Fruit fly (Drosophila melanogaster) whole organism, embryonic: ENCODE results near the gene GIIIspla2.

Experiments used
- Ada2b ChIP-seq: fragments of 200-800 bp; sonication (Bioruptor generic); IDR thresholded peaks from 2 replicates; pipeline ENCODE4 v1.3.6; 2022; ENCODE audit warnings: missing biosample characterization, missing genetic modification characterization
- CG10959 ChIP-seq: fragments of 200-800 bp; sonication (Bioruptor generic); IDR thresholded peaks from 2 replicates; pipeline ENCODE4 v1.3.6; 2022; ENCODE audit warnings: missing biosample characterization, missing genetic modification characterization
- CG11560 ChIP-seq: fragments of 200-800 bp; sonication (Bioruptor generic); IDR thresholded peaks from 3 replicates; pipeline ENCODE4 v1.3.6; 2022; ENCODE audit warnings: missing biosample characterization, missing genetic modification characterization
- CG12104 ChIP-seq: fragments of 200-800 bp; sonication (Bioruptor generic); optimal IDR thresholded peaks from 3 replicates; lab custom pipeline; 2016; ENCODE audit warnings: missing biosample characterization, missing genetic modification characterization
- CG12219 ChIP-seq: fragments of 200-800 bp; sonication (Bioruptor generic); optimal IDR thresholded peaks from 3 replicates; lab custom pipeline; 2018; ENCODE audit warnings: missing biosample characterization, mild to moderate bottlenecking, missing genetic modification characterization
- CG12744 ChIP-seq: fragments of 200-800 bp; sonication (Bioruptor generic); optimal IDR thresholded peaks from 2 replicates; lab custom pipeline; 2016; ENCODE audit warnings: missing biosample characterization, missing genetic modification characterization
- CG13287 ChIP-seq: fragments of 200-800 bp; sonication (Bioruptor generic); IDR thresholded peaks from 2 replicates; pipeline ENCODE4 v1.3.6; 2022; ENCODE audit warnings: missing biosample characterization, missing genetic modification characterization; ENCODE audit not compliant: partially characterized antibody
- CG13624 ChIP-seq: fragments of 200-800 bp; sonication (Bioruptor generic); optimal IDR thresholded peaks from 2 replicates; lab custom pipeline; 2016; ENCODE audit warnings: missing biosample characterization, missing genetic modification characterization
- CG14667 ChIP-seq: fragments of 200-800 bp; sonication (Bioruptor generic); IDR thresholded peaks from 2 replicates; pipeline ENCODE4 v1.3.6; 2022; ENCODE audit warnings: missing biosample characterization, missing genetic modification characterization
- CG17328 ChIP-seq: fragments of 200-800 bp; sonication (Bioruptor generic); IDR thresholded peaks from 2 replicates; pipeline ENCODE4 v1.3.6; 2022; ENCODE audit warnings: missing biosample characterization, missing genetic modification characterization
- CG17829 ChIP-seq: fragments of 200-800 bp; optimal IDR thresholded peaks from 2 replicates; lab custom pipeline; 2019; ENCODE audit warnings: missing biosample characterization, mild to moderate bottlenecking, missing genetic modification characterization, moderate library complexity
- CG18476 ChIP-seq: fragments of 200-800 bp; sonication (Bioruptor generic); optimal IDR thresholded peaks from 2 replicates; lab custom pipeline; 2016; ENCODE audit warnings: missing biosample characterization, mild to moderate bottlenecking, missing genetic modification characterization
- CG18599 ChIP-seq: fragments of 200-800 bp; sonication (Bioruptor generic); optimal IDR thresholded peaks from 3 replicates; lab custom pipeline; 2017; ENCODE audit warnings: missing biosample characterization, missing genetic modification characterization, mild to moderate bottlenecking, moderate library complexity, missing genetic modification reagents
- CG2202 ChIP-seq: fragments of 200-800 bp; sonication (Bioruptor generic); optimal IDR thresholded peaks from 2 replicates; lab custom pipeline; 2018; ENCODE audit warnings: missing biosample characterization, mild to moderate bottlenecking, missing genetic modification characterization
- CG30431 ChIP-seq: fragments of 200-800 bp; sonication (Bioruptor generic); optimal IDR thresholded peaks from 2 replicates; lab custom pipeline; 2017; ENCODE audit warnings: missing biosample characterization, missing genetic modification characterization
- CG34376 ChIP-seq: fragments of 200-800 bp; sonication (Bioruptor generic); optimal IDR thresholded peaks from 2 replicates; lab custom pipeline; 2018; ENCODE audit warnings: missing biosample characterization, mild to moderate bottlenecking, missing genetic modification characterization
- CG34422 ChIP-seq: fragments of 200-800 bp; sonication (Bioruptor generic); IDR thresholded peaks from 3 replicates; pipeline ENCODE4 v1.3.6; 2022; ENCODE audit warnings: missing biosample characterization, missing genetic modification characterization
- CG3726 ChIP-seq: fragments of 200-800 bp; sonication (Bioruptor generic); IDR thresholded peaks from 3 replicates; pipeline ENCODE4, ENCODE4 v1.3.6; 2022; ENCODE audit warnings: missing biosample characterization, missing genetic modification characterization
- CG5245 ChIP-seq: fragments of 200-800 bp; sonication (Bioruptor generic); optimal IDR thresholded peaks from 3 replicates; lab custom pipeline; 2016; ENCODE audit warnings: missing biosample characterization, missing genetic modification characterization
- CG6175 ChIP-seq: fragments of 200-800 bp; sonication (Bioruptor generic); IDR thresholded peaks from 3 replicates; pipeline ENCODE4 v1.3.6; 2022; ENCODE audit warnings: missing biosample characterization, missing genetic modification characterization
- CG7556 ChIP-seq: fragments of 200-800 bp; sonication (Bioruptor generic); optimal IDR thresholded peaks from 2 replicates; lab custom pipeline; 2017; ENCODE audit warnings: missing biosample characterization, mild to moderate bottlenecking, missing genetic modification characterization
- CG8924 ChIP-seq: fragments of 200-800 bp; optimal IDR thresholded peaks from 3 replicates; lab custom pipeline; 2019; ENCODE audit warnings: missing biosample characterization, mild to moderate bottlenecking, missing genetic modification characterization, moderate library complexity
- Drgx ChIP-seq: fragments of 200-800 bp; sonication (Bioruptor generic); IDR thresholded peaks from 2 replicates; pipeline ENCODE4 v1.3.6; 2022; ENCODE audit warnings: missing biosample characterization, missing genetic modification characterization
- Gug ChIP-seq: fragments of 200-800 bp; sonication (Bioruptor generic); IDR thresholded peaks from 4 replicates; pipeline ENCODE4 v1.3.6; 2022; ENCODE audit warnings: missing biosample characterization, missing genetic modification characterization
- Meics ChIP-seq: fragments of 200-800 bp; sonication (Bioruptor generic); optimal IDR thresholded peaks from 2 replicates; lab custom pipeline; 2017; ENCODE audit warnings: missing biosample characterization, mild to moderate bottlenecking, missing genetic modification characterization
- Poxn ChIP-seq: fragments of 200-800 bp; sonication (Bioruptor generic); IDR thresholded peaks from 2 replicates; pipeline ENCODE4 v1.3.6; 2022; ENCODE audit warnings: missing biosample characterization, missing genetic modification characterization
- Sry-δ ChIP-seq: fragments of 200-800 bp; sonication (Bioruptor generic); optimal IDR thresholded peaks from 2 replicates; lab custom pipeline; 2016; ENCODE audit warnings: missing biosample characterization, missing genetic modification characterization
- TFAM ChIP-seq: fragments of 200-800 bp; sonication (Bioruptor generic); optimal IDR thresholded peaks from 2 replicates; lab custom pipeline; 2017; ENCODE audit warnings: missing biosample characterization, missing genetic modification characterization, inconsistent platforms
- Xbp1 ChIP-seq: fragments of 200-800 bp; sonication (Bioruptor generic); optimal IDR thresholded peaks from 3 replicates; lab custom pipeline; 2016; ENCODE audit warnings: missing biosample characterization, mild to moderate bottlenecking, missing genetic modification characterization
- ab ChIP-seq: fragments of 200-800 bp; sonication (Bioruptor generic); optimal IDR thresholded peaks from 2 replicates; lab custom pipeline; 2016; ENCODE audit warnings: missing biosample characterization, missing genetic modification characterization
- ac ChIP-seq: fragments of 200-800 bp; sonication (Bioruptor generic); optimal IDR thresholded peaks from 3 replicates; lab custom pipeline; 2017; ENCODE audit warnings: missing biosample characterization, mild to moderate bottlenecking, missing genetic modification characterization
- al ChIP-seq: fragments of 200-800 bp; sonication (Bioruptor generic); IDR thresholded peaks from 2 replicates; pipeline ENCODE4 v1.3.6; 2022; ENCODE audit warnings: missing biosample characterization, missing genetic modification characterization
- amos ChIP-seq: fragments of 200-800 bp; sonication (Bioruptor generic); IDR thresholded peaks from 2 replicates; pipeline ENCODE4 v1.3.6; 2022; ENCODE audit warnings: missing biosample characterization, missing genetic modification characterization; ENCODE audit not compliant: partially characterized antibody
- cas ChIP-seq: fragments of 200-800 bp; sonication (Bioruptor generic); IDR thresholded peaks from 2 replicates; pipeline ENCODE4 v1.3.6; 2022; ENCODE audit warnings: missing biosample characterization, missing genetic modification characterization
- caup ChIP-seq: fragments of 200-800 bp; sonication (Bioruptor generic); optimal IDR thresholded peaks from 3 replicates; lab custom pipeline; 2017; ENCODE audit warnings: missing biosample characterization, mild to moderate bottlenecking, missing genetic modification characterization, moderate library complexity; ENCODE audit not compliant: severe bottlenecking
- chinmo ChIP-seq: fragments of 200-800 bp; sonication (Bioruptor generic); IDR thresholded peaks from 4 replicates; pipeline ENCODE4 v1.3.6; 2022; ENCODE audit warnings: missing biosample characterization, missing genetic modification characterization; ENCODE audit not compliant: partially characterized antibody
- eve ChIP-seq, 2 experiments: fragments of >200 bp; optimal IDR thresholded peaks; 2 replicates each; lab custom pipeline; 2017; ENCODE audit warnings: missing biosample characterization in 2 of 2, missing genetic modification characterization in 2 of 2
- fd102C ChIP-seq: fragments of 200-800 bp; sonication (Bioruptor generic); optimal IDR thresholded peaks from 2 replicates; lab custom pipeline; 2018; ENCODE audit warnings: missing biosample characterization, mild to moderate bottlenecking, missing genetic modification characterization, moderate library complexity
- fd96Cb ChIP-seq: fragments of 200-800 bp; sonication (Bioruptor generic); optimal IDR thresholded peaks from 2 replicates; lab custom pipeline; 2018; ENCODE audit warnings: missing biosample characterization, mild to moderate bottlenecking, missing genetic modification characterization, moderate library complexity
- fru ChIP-seq: fragments of >200 bp; optimal IDR thresholded peaks from 2 replicates; lab custom pipeline; 2017
- gcm ChIP-seq: fragments of 200-800 bp; sonication (Bioruptor generic); optimal IDR thresholded peaks from 2 replicates; lab custom pipeline; 2019; ENCODE audit warnings: missing biosample characterization, mild to moderate bottlenecking, missing genetic modification characterization, moderate library complexity
- hth ChIP-seq: fragments of >200 bp; optimal IDR thresholded peaks from 2 replicates; lab custom pipeline; 2017; ENCODE audit warnings: inconsistent platforms
- luna ChIP-seq: fragments of 200-800 bp; sonication (Bioruptor generic); optimal IDR thresholded peaks from 2 replicates; lab custom pipeline; 2016; ENCODE audit warnings: missing biosample characterization, missing genetic modification characterization
- mld ChIP-seq: fragments of 200-800 bp; sonication (Bioruptor generic); IDR thresholded peaks from 3 replicates; pipeline ENCODE4 v1.3.6; 2022; ENCODE audit warnings: missing biosample characterization, missing genetic modification characterization; ENCODE audit not compliant: partially characterized antibody
- nau ChIP-seq: fragments of 200-800 bp; sonication (Bioruptor generic); optimal IDR thresholded peaks from 3 replicates; lab custom pipeline; 2017; ENCODE audit warnings: missing biosample characterization, mild to moderate bottlenecking, missing genetic modification characterization, missing genetic modification reagents
- nom ChIP-seq: fragments of 200-800 bp; sonication (Bioruptor generic); optimal IDR thresholded peaks from 2 replicates; lab custom pipeline; 2017; ENCODE audit warnings: missing biosample characterization, missing genetic modification characterization, mild to moderate bottlenecking, moderate library complexity, missing genetic modification reagents
- peb ChIP-seq: fragments of 200-800 bp; sonication (Bioruptor generic); IDR thresholded peaks from 2 replicates; pipeline ENCODE4 v1.3.6; 2022; ENCODE audit warnings: missing biosample characterization, missing genetic modification characterization
- tin ChIP-seq: fragments of 200-800 bp; sonication (Bioruptor generic); optimal IDR thresholded peaks from 3 replicates; lab custom pipeline; 2016; ENCODE audit warnings: missing biosample characterization, missing genetic modification characterization
- tll ChIP-seq, 2 experiments: fragments of 200-800 bp in 1 of 2; fragments of >200 bp in 1 of 2; sonication (Bioruptor generic) in 1 of 2; optimal IDR thresholded peaks; 2 replicates each; lab custom pipeline; 2017 to 2019; ENCODE audit warnings: missing biosample characterization in 2 of 2, missing genetic modification characterization in 2 of 2, mild to moderate bottlenecking in 1 of 2, moderate library complexity in 1 of 2
- usp ChIP-seq: fragments of >200 bp; optimal IDR thresholded peaks from 2 replicates; lab custom pipeline; 2017; ENCODE audit warnings: missing biosample characterization, missing genetic modification characterization
- wdn ChIP-seq: fragments of 200-800 bp; sonication (Bioruptor generic); IDR thresholded peaks from 2 replicates; pipeline ENCODE4 v1.3.6; 2022; ENCODE audit warnings: missing biosample characterization, missing genetic modification characterization
- yki ChIP-seq: fragments of >200 bp; optimal IDR thresholded peaks from 3 replicates; lab custom pipeline; 2018

Gene GIIIspla2

dm6 chrX:8157294-8157693, at the start of gene GIIIspla2, which contains the start of gene Traf6 (continued):
- TF ChIP-seq luna (GFP tag; lab: Kevin White, UChicago) = no peak
- TF ChIP-seq CG34376 (GFP tag; lab: Kevin White, UChicago) = peak; percentile 42
- no peak for TF ChIP-seq fd102C (GFP tag; lab: Kevin White, UChicago)
- no peak for TF ChIP-seq nau (GFP tag; lab: Kevin White, UChicago)
- peak; percentile 67 for TF ChIP-seq CG30431 (GFP tag; lab: Kevin White, UChicago)
- TF ChIP-seq hth (lab: Kevin White, UChicago) = no peak
- peak; percentile 37 for TF ChIP-seq Sry-δ (GFP tag; lab: Kevin White, UChicago)
- TF ChIP-seq CG3726 = peak; percentile 10; the same call in 1 of the 3 replicates
- 0 out of 2 replicates have a peak, but pooled peaks have one; percentile 9 for TF ChIP-seq cas (GFP tag; lab: Robert Waterston, UW)
- no peak for TF ChIP-seq eve (GFP tag; optimal IDR thresholded peaks at IDR 0.05; lab: Kevin White, UChicago)
- TF ChIP-seq Meics (GFP tag; lab: Kevin White, UChicago) = peak; percentile 79
- TF ChIP-seq Drgx (GFP tag; lab: Robert Waterston, UW) = peak; percentile 67
- TF ChIP-seq CG12744 (GFP tag; lab: Kevin White, UChicago) = peak; percentile 14
- TF ChIP-seq CG14667 (GFP tag; lab: Robert Waterston, UW) = peak; percentile 66
- TF ChIP-seq CG34422 (GFP tag; lab: Robert Waterston, UW) = peak; percentile 73; the same call in 2 of the 3 replicates
- peak; percentile 45; the same call in 1 of the 2 replicates for TF ChIP-seq peb
- TF ChIP-seq chinmo (GFP tag; lab: Robert Waterston, UW) = no peak
- no peak for TF ChIP-seq usp
- peak; percentile 66 for TF ChIP-seq fd96Cb (tag; lab: Kevin White, UChicago)
- TF ChIP-seq CG6175 (GFP tag; lab: Robert Waterston, UW) = no peak
- peak; percentile 63 for TF ChIP-seq CG10959 (GFP tag; lab: Robert Waterston, UW)
- TF ChIP-seq CG17328 = peak; percentile 72
- TF ChIP-seq CG12104 = peak; percentile 60
- TF ChIP-seq Gug (GFP tag; lab: Robert Waterston, UW) = peak; percentile 65
- no peak for TF ChIP-seq yki (lab: Kevin White, UChicago)
- TF ChIP-seq CG5245 = peak; percentile 49
- TF ChIP-seq amos (GFP tag; lab: Robert Waterston, UW) = no peak
- 0 out of 3 replicates have a peak, but pooled peaks have one; percentile 37 for TF ChIP-seq CG11560 (tag; lab: Robert Waterston, UW)
- peak; percentile 84 for TF ChIP-seq CG18599 (GFP tag; lab: Kevin White, UChicago)
- TF ChIP-seq CG13287 (GFP tag; lab: Robert Waterston, UW) = peak; percentile 59
- no peak for TF ChIP-seq fru (lab: Kevin White, UChicago)
- TF ChIP-seq tll (GFP tag; optimal IDR thresholded peaks at IDR 0.05; lab: Kevin White, UChicago) = no peak
- peak; percentile 40 for TF ChIP-seq gcm
- TF ChIP-seq Xbp1 (GFP tag; lab: Kevin White, UChicago) = peak; percentile 75
- TF ChIP-seq CG12219 (GFP tag; lab: Kevin White, UChicago) = peak; percentile 57
- peak; percentile 56 for TF ChIP-seq CG13624 (GFP tag; lab: Kevin White, UChicago)
- TF ChIP-seq CG7556 (GFP tag; lab: Kevin White, UChicago) = peak; percentile 63
- TF ChIP-seq nom (GFP tag; lab: Kevin White, UChicago) = peak; percentile 68
- TF ChIP-seq mld (GFP tag; lab: Robert Waterston, UW) = no peak
- TF ChIP-seq ac (GFP tag; lab: Kevin White, UChicago) = no peak
- TF ChIP-seq tin (GFP tag; lab: Kevin White, UChicago) = peak; percentile 68
- TF ChIP-seq CG17829 = peak; percentile 77
- TF ChIP-seq caup (GFP tag; lab: Kevin White, UChicago) = peak; percentile 81
- TF ChIP-seq wdn = peak; percentile 59; the same call in 1 of the 2 replicates
- TF ChIP-seq Poxn (GFP tag; lab: Robert Waterston, UW) = peak; percentile 29; the same call in 1 of the 2 replicates
- no peak for TF ChIP-seq CG2202 (tag; lab: Kevin White, UChicago)
- TF ChIP-seq ab = no peak
- peak; percentile 71 for TF ChIP-seq CG8924
- TF ChIP-seq TFAM (GFP tag; lab: Kevin White, UChicago) = no peak
- TF ChIP-seq al (GFP tag; lab: Robert Waterston, UW) = peak; percentile 73
- TF ChIP-seq CG18476 (GFP tag; lab: Kevin White, UChicago) = peak; percentile 79
- peak; percentile 65 for TF ChIP-seq Ada2b (GFP tag; lab: Robert Waterston, UW)
